Fruit fly (Drosophila melanogaster): ENCODE results near the gene SP555.

SP555 gene

dm6 chr2L:5037402-5037860 is at the start of gene SP555, which contains the start of gene CG14042:
TSS of gene SP555 (plus strand) at chr2L:5037709.
TSS of gene CG14042 (plus strand) at chr2L:5037709.
- no peak for TF ChIP-seq h (optimal IDR thresholded peaks at IDR 0.05)
- TF ChIP-seq insv (optimal IDR thresholded peaks at IDR 0.05): no peak
- no peak for TF ChIP-seq ttk (optimal IDR thresholded peaks at IDR 0.05)
- no peak for TF ChIP-seq Myc (optimal IDR thresholded peaks at IDR 0.05)
- no peak for TF ChIP-seq psq (optimal IDR thresholded peaks at IDR 0.05)
- TF ChIP-seq Sin3A (optimal IDR thresholded peaks at IDR 0.05): no peak

dm6 chr2L:4995010-4995836 is 42.3 kb upstream of the SP555 start:
- TF ChIP-seq Sin3A (optimal IDR thresholded peaks at IDR 0.05): no peak
- no peak for TF ChIP-seq ttk (optimal IDR thresholded peaks at IDR 0.05)
- TF ChIP-seq insv (optimal IDR thresholded peaks at IDR 0.05): no peak
- no peak for TF ChIP-seq psq (optimal IDR thresholded peaks at IDR 0.05)
- no peak for TF ChIP-seq h (optimal IDR thresholded peaks at IDR 0.05)
- TF ChIP-seq Myc (optimal IDR thresholded peaks at IDR 0.05): no peak

- TF ChIP-seq Sin3A (optimal IDR thresholded peaks at IDR 0.05) (no peak), ttk (optimal IDR thresholded peaks at IDR 0.05) (no peak), psq (optimal IDR thresholded peaks at IDR 0.05) (no peak), insv (optimal IDR thresholded peaks at IDR 0.05) (no peak), Myc (optimal IDR thresholded peaks at IDR 0.05) (no peak), h (optimal IDR thresholded peaks at IDR 0.05) (no peak)
Measured at dm6 chr2L:4995837-4996136, 41.7 kb upstream of the SP555 start.

dm6 chr2L:4996283-4996922 is 41.1 kb upstream of the SP555 start:
- TF ChIP-seq ttk (optimal IDR thresholded peaks at IDR 0.05) (no peak), h (optimal IDR thresholded peaks at IDR 0.05) (no peak), Myc (optimal IDR thresholded peaks at IDR 0.05) (no peak), insv (optimal IDR thresholded peaks at IDR 0.05) (no peak), psq (optimal IDR thresholded peaks at IDR 0.05) (no peak), Sin3A (optimal IDR thresholded peaks at IDR 0.05) (no peak)

dm6 chr2L:4997401-4998259 is 39.9 kb upstream of the SP555 start:
- TF ChIP-seq h (optimal IDR thresholded peaks at IDR 0.05): no peak
- no peak for TF ChIP-seq ttk (optimal IDR thresholded peaks at IDR 0.05)
- no peak for TF ChIP-seq psq (optimal IDR thresholded peaks at IDR 0.05)
- no peak for TF ChIP-seq Myc (optimal IDR thresholded peaks at IDR 0.05)
- no peak for TF ChIP-seq insv (optimal IDR thresholded peaks at IDR 0.05)

- no peak for TF ChIP-seq Sin3A (optimal IDR thresholded peaks at IDR 0.05)
- no peak for TF ChIP-seq ttk (optimal IDR thresholded peaks at IDR 0.05)
- TF ChIP-seq psq (optimal IDR thresholded peaks at IDR 0.05): no peak
- no peak for TF ChIP-seq insv (optimal IDR thresholded peaks at IDR 0.05)
- TF ChIP-seq h (optimal IDR thresholded peaks at IDR 0.05): no peak
- TF ChIP-seq Myc (optimal IDR thresholded peaks at IDR 0.05): no peak
Measured at dm6 chr2L:4998260-4998560, 39.3 kb upstream of the SP555 start.

dm6 chr2L:4998571-4999191 is 38.8 kb upstream of the SP555 start:
- TF ChIP-seq Myc (optimal IDR thresholded peaks at IDR 0.05) (no peak), Sin3A (optimal IDR thresholded peaks at IDR 0.05) (no peak), h (optimal IDR thresholded peaks at IDR 0.05) (no peak), ttk (optimal IDR thresholded peaks at IDR 0.05) (no peak), insv (optimal IDR thresholded peaks at IDR 0.05) (no peak), psq (optimal IDR thresholded peaks at IDR 0.05) (no peak)

dm6 chr2L:4999389-5000032 is 38.0 kb upstream of the SP555 start:
- TF ChIP-seq h (optimal IDR thresholded peaks at IDR 0.05): no peak
- no peak for TF ChIP-seq psq (optimal IDR thresholded peaks at IDR 0.05)
- no peak for TF ChIP-seq Myc (optimal IDR thresholded peaks at IDR 0.05)
- no peak for TF ChIP-seq Sin3A (optimal IDR thresholded peaks at IDR 0.05)
- TF ChIP-seq ttk (optimal IDR thresholded peaks at IDR 0.05): no peak

DNA sequence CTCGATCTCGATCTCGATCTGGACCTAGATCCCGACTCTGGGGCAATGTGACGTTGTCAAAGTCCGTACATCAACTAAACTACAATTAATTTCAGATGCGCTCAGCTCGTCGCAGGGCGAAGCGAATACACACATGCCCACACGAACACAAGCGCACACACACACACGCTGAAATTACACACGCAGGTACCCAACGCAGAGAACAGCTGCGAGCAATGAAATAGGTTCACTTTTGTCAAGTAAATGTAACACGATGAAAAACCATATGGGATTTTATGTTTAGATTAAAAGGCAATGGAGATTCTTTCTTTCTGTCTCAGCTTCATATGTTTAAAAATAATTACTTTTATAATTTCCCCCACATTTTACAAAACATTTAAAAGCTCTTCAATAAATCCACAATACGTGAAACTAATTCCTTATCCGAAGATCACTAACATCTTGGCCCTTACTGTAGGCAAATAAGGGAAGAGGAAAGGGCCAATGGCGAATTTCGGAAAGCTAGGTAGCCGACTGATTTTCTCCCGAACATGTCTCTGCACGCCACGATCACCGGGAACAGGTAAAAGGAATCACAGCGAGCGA is 37.1 kb upstream of the SP555 start:
- no peak for TF ChIP-seq ttk (optimal IDR thresholded peaks at IDR 0.05)
- TF ChIP-seq psq (optimal IDR thresholded peaks at IDR 0.05): no peak

DNA sequence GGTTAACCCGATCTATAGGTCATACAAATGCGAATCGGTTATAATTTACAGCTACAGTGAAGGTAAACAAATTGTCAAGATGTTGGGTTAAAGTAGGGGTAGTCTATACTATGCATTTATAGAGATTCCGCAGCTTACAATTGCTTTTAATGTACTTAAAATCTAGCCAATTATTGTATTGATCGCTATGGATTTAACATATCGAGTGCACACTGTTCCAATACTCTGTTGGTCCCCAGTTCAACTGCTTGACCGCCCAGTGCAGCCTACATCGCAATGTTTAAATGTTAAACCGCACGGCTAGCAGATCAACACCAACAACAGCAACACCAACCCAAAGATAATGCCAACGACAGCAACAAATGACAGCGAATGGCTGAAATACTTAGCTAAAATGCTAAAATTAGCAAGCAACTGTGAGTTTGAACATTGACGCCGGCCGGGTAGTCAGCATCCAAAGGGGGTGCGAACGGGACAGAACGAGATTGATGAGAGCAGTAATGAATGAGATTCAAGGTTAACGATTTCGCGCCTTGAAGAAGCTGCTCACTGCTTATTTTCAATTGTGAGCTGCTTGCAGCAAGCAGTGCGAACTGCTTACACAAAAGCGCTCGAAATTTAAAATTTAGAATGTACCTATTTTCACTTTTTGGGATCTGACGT is 36.5 kb upstream of the SP555 start:
- TF ChIP-seq ttk (optimal IDR thresholded peaks at IDR 0.05) (no peak), Sin3A (optimal IDR thresholded peaks at IDR 0.05) (no peak), psq (optimal IDR thresholded peaks at IDR 0.05) (no peak), Myc (optimal IDR thresholded peaks at IDR 0.05) (no peak), h (optimal IDR thresholded peaks at IDR 0.05) (no peak), insv (optimal IDR thresholded peaks at IDR 0.05) (no peak)

- no peak for TF ChIP-seq insv (optimal IDR thresholded peaks at IDR 0.05)
- TF ChIP-seq Myc (optimal IDR thresholded peaks at IDR 0.05): no peak
- no peak for TF ChIP-seq ttk (optimal IDR thresholded peaks at IDR 0.05)
- TF ChIP-seq h (optimal IDR thresholded peaks at IDR 0.05): no peak
- TF ChIP-seq Sin3A (optimal IDR thresholded peaks at IDR 0.05): no peak
- no peak for TF ChIP-seq psq (optimal IDR thresholded peaks at IDR 0.05)
Measured at dm6 chr2L:5001582-5001929, 36.0 kb upstream of the SP555 start.

Measured in Kc167 (cell line).